Fruit fly (Drosophila melanogaster) whole organism: ENCODE measurements around the gene cmb.

ENCODE experiments used
- CG8478 ChIP-seq: fragments of >200 bp; optimal IDR thresholded peaks from 2 replicates; lab custom pipeline; 2018; ENCODE audit warnings: inconsistent platforms
- Dll ChIP-seq: fragments of >200 bp; optimal IDR thresholded peaks from 2 replicates; lab custom pipeline; 2017
- EcR ChIP-seq, 2 experiments: fragments of >200 bp; optimal IDR thresholded peaks; 2 replicates each; lab custom pipeline; 2017; ENCODE audit warnings: missing biosample characterization in 2 of 2, missing genetic modification characterization in 2 of 2, missing genetic modification reagents in 2 of 2
- pan ChIP-seq: fragments of >200 bp; optimal IDR thresholded peaks from 2 replicates; lab custom pipeline; 2017
- psq ChIP-seq: fragments of >200 bp; optimal IDR thresholded peaks from 2 replicates; lab custom pipeline; 2017
- usp ChIP-seq: fragments of >200 bp; optimal IDR thresholded peaks from 2 replicates; lab custom pipeline; 2017; ENCODE audit warnings: missing biosample characterization, missing genetic modification characterization, mixed read lengths

The cmb gene

DNA sequence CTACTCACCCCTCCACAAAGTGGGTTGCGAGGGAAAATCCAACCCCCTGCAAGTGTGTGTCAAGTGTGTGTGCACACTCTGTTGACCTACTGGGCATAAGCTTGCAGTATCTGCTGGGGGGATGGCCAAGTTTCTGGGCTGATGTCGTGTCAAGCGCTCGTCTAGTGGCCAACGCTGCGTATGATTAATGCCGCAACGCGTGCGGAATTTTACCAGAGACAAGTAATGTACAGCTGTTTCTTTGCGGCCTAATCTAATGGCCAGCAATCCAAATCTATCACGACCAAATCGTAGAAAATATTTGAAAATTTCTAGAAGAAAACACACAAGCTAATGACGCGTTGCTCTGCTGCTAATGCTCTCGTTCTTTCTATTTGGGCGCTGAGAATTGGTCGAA, 36.8 kb downstream of the cmb start:
- TF ChIP-seq EcR (GFP tag; optimal IDR thresholded peaks at IDR 0.05; lab: Kevin White, UChicago), result no peak

DNA sequence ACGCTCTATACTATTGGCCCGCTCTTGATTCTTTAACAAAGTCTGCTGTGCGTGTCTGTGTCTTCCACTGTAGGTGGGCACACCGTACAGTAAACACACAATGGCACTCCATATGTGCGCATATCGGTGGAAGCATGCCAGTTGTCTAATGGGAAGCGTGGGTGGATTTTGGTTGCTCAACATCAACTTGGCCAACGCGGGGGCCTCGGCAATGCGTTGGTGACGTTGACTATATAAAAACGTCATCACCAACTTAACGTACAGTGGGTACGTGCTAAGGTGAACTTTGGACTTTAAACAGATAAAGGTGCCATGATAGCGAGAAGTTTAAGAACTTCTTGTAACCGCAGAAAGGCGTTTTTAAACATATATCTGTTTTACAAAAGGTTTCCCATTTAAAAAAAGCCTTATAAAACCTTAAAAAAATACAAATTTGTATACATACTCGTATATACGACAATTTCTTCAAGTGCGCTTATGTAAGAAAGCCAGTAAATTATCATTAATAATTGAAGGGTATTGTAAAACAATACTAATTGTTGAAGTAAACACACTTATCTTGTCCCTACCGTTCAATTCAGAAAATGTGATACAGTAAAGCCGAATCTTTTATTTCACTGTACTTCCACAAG, 37.3 kb downstream of the cmb start:
- TF ChIP-seq psq (lab: Kevin White, UChicago), result no peak
- TF ChIP-seq usp (GFP tag; lab: Kevin White, UChicago), result no peak
- no peak for TF ChIP-seq Dll (lab: Kevin White, UChicago)
- no peak for TF ChIP-seq CG8478 (lab: Kevin White, UChicago)
- no peak for TF ChIP-seq EcR (GFP tag; optimal IDR thresholded peaks at IDR 0.05; lab: Kevin White, UChicago)
- no peak for TF ChIP-seq pan (lab: Kevin White, UChicago)

DNA sequence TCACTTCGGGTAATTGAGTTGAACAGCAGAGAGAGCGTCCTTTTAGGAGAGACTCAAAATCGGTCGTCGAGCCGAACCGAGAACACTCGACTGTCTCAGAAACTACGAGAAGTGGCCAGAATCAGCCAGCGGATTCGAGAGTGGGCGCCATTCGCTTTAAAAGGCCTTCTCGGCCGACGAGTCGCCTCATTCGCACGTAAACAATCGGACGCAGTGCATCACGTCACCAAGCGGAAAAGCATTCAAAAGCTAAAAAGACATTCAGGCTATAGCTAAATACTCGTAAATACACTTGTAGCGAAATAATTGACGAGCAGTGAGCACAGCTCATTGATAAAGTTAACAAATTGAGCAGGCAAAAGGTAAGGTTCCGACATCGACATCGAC, 37.8 kb downstream of the cmb start:
- TF ChIP-seq EcR (GFP tag; optimal IDR thresholded peaks at IDR 0.05; lab: Kevin White, UChicago) (no peak), psq (lab: Kevin White, UChicago) (no peak), CG8478 (lab: Kevin White, UChicago) (no peak), Dll (lab: Kevin White, UChicago) (peak; percentile 25), usp (GFP tag; lab: Kevin White, UChicago) (no peak)

DNA sequence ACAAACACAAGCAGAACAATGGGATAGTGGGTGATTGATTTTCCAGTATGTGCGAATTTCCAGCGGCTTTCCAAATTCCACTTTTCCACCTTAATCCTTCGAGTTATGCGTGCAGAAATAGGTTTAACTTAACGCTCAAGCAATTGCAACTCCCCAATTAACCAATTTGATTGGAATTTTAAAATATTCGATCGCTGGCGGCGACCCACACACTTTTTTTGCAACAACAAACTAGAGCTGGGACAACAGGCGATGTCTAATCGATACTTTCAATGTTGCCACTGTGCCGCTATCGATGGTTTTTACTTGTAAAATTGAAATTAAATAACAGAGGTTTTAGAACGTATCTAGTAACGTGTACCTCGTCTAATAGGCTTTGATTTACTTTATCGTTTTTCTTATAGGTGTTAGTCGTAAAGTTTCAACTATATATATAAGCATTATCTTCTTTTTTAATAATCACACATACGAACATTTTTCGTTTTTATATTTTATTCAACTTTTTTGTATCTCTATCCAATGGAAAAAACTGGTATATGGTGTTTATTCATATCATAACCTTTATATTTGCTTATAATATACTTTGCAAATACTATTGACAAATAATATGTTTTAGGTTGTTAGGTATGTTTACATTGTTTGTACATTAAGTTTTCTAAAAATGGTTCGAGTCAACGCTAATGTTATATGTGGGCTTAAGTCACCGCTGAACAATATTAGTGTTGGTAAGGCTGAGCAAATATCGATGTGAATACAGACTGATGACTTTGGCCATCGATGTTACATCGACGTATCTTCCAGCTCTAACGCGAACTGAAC, 43.9 kb downstream of the cmb start, which contains the start of the genes Abp1 and Tgi:
Gene Abp1 (minus strand): TSS at position 240 of the 819 bp plus-strand sequence.
Gene Tgi (plus strand): TSS at position 757 of the 819 bp plus-strand sequence.
- no peak for TF ChIP-seq Dll (lab: Kevin White, UChicago)
- no peak for TF ChIP-seq usp (GFP tag; lab: Kevin White, UChicago)
- no peak for TF ChIP-seq CG8478 (lab: Kevin White, UChicago)
- TF ChIP-seq psq (lab: Kevin White, UChicago), result no peak
- no peak for TF ChIP-seq pan (lab: Kevin White, UChicago)
- no peak for TF ChIP-seq EcR (GFP tag; optimal IDR thresholded peaks at IDR 0.05; lab: Kevin White, UChicago)

DNA sequence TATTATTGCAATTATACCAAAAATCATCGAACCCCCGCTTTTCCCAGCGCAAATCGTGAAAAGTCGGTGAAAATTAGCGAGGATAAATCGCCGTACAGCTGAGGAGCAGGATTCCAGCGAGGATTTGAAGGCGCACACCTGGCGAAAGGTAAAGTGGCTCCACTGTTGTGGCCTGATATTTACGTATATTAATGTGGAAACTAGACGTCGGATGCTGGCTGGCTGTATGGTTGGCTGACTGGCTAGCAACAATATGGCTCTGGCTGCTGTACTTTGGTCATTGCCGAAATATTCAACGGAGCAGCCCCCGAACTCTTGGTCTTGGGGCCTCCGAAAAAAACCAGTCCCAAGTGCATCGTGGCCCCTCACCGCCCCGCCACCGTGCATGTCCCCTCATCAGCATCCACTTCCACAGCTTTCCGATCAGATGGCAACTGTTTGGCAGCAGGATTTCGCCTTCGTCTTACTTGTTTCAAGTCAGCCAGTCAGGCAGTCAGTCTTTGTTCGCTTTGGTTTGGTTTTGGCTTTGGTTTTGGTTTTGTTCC, 44.5 kb downstream of the cmb start:
- TF ChIP-seq Dll (lab: Kevin White, UChicago) (peak; percentile 15), usp (GFP tag; lab: Kevin White, UChicago) (no peak)

DNA sequence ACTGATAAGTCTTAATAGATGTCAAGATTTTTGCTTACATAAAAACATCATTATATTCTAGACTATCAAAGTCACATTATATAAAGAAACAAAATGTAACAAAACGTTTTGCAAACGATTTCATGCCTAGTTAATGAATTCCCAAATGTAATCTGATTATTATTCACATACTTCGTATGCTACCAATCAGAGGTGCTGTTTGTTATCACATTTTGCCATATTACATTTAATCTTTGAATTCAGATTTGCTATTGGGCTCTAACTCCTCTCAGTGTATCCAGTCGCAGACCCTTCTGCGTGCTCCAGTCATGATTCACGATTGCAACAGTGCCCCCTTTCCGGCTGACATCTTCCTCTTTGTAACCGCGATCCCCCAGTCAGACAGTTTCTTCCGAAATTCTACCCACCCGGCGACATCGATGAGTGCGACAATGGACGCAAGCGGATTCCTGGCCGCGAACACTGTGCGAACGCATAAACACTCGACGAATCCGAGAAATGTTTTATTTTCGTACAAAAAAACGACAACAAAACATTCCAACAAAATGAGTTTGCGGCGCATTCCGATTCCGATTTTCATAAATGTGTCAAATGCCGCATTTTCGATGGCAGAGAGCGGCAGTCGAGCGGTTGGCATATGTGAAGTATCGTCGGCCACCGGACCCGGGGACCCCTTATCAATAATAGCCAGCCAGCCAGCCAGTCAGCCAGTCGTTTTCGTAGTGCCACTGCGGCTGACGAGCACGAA, 45.9 kb downstream of the cmb start:
- TF ChIP-seq EcR (GFP tag; optimal IDR thresholded peaks at IDR 0.05; lab: Kevin White, UChicago) (no peak), usp (GFP tag; lab: Kevin White, UChicago) (no peak), pan (lab: Kevin White, UChicago) (no peak), psq (lab: Kevin White, UChicago) (no peak), Dll (lab: Kevin White, UChicago) (no peak), CG8478 (lab: Kevin White, UChicago) (no peak)

DNA sequence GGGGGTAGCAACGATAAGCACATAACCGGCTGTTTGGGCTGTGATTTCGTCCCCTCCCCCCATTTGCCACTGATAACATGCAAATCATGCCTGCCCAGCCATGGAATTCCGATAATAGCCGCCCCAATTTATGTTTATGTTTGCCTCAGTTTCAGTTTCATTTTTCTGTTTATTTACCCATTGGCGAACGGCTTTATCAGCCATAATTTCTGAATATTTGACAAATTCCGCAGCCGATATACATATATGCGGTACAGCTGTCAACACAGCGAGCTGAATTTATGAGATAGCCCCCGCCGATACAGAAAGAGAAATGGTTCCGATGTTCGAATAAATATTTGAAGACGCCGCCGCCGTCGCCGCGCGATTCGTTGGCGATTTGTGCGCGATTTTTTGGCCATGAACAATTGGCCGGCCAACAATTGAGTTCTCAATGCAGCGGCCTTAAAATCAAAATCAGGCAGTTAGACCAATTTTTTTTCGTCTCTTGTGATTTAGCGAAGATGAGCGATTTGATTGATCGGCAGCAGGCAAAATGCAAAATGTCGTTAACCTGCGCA, 46.9 kb downstream of the cmb start:
- TF ChIP-seq EcR (GFP tag; optimal IDR thresholded peaks at IDR 0.05; lab: Kevin White, UChicago) (no peak), psq (lab: Kevin White, UChicago) (no peak)

DNA sequence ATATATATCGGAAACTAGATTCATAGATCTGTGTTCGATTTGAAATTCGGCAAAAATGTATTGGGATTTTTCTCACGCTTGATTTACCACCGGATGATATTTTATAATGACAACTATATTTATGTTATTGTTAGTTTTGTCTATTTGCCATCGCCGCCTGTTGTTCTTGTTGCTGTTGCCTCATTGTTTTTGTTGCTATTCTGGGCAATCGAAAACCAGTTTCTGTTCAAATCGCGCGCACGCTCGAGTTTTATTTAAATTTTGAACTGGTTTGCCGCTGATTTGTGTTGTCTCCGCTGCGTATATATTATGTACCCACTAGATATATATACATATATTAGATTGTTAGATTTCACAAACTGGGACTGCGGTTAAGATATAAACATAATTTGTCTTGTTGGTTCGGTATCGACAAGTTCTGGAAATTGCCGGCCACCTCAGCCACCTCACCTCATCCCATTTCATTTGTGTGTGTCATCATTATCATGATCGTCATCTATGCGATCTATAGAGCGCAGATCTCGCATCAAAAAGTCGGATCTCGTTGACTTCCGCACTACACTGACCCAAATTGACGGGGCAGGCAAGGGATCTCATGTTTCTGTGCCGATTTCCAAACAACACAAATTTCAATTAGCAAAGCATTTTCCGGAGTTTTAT, 48.4 kb downstream of the cmb start:
- TF ChIP-seq psq (lab: Kevin White, UChicago) (no peak), CG8478 (lab: Kevin White, UChicago) (no peak), Dll (lab: Kevin White, UChicago) (no peak), pan (lab: Kevin White, UChicago) (no peak), EcR (GFP tag; optimal IDR thresholded peaks at IDR 0.05; lab: Kevin White, UChicago) (no peak), usp (GFP tag; lab: Kevin White, UChicago) (no peak)

DNA sequence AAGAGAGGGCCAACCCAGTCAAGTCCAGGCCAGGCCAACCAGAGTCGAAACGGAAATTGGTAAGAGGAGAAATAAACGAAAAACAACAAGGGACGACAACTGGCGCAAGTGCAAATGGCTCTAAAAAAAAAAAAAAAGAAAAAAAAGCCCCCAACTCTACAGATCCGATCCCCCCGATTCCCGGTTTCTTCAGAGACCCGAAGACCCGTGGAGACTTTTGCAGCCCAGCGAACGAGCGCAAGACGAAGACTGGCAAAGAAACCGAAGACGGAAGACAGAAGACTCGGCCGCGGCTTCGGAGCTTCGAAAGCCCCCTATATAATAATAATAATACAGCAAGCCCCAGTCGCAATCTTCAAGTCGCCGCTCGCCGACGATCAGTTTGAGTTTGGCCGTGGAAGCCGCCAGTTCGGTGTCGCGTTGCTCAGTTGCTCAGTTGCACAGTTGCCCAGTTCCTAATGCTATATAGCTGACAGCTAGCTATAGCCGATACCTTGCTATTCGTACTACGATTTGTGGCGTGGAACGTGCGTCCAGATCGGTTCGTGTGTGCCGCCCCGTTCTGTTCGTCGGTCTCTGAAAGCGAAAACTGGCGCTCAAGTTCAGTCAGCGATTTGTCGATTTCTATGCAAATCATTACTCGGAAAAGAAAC, 52.1 kb downstream of the cmb start:
- no peak for TF ChIP-seq CG8478 (lab: Kevin White, UChicago)
- TF ChIP-seq Dll (lab: Kevin White, UChicago), result peak; percentile 11
- peak in 1 of 2 experiments; percentile 7 for TF ChIP-seq EcR (GFP tag; optimal IDR thresholded peaks at IDR 0.05; lab: Kevin White, UChicago)

DNA sequence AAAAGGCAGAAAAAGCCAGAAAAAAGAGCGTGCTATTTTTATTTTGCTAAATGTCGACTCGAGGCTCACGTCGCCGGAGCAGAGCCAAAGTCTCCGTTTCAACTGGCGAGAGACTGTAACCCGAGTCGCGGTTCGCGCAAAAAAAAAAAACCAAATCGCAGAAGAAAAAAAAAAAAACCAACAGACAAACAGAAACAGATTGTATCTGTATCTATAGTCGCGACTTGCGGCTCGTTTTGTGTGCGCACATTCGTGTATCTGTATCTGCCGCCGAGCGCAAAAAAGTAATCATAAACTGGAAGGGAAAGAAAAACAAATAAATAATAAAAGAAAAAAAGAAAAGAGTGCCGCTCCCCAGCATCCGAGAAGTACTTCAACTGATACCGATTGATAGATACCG, 52.7 kb downstream of the cmb start:
- TF ChIP-seq usp (GFP tag; lab: Kevin White, UChicago), result no peak
